Fruit fly (Drosophila melanogaster): Measurements from ENCODE around the gene CG42554.
A peak's percentile ranks its signal among the peaks of the same experiment; 100 is the strongest.

Gene CG42554

DNA sequence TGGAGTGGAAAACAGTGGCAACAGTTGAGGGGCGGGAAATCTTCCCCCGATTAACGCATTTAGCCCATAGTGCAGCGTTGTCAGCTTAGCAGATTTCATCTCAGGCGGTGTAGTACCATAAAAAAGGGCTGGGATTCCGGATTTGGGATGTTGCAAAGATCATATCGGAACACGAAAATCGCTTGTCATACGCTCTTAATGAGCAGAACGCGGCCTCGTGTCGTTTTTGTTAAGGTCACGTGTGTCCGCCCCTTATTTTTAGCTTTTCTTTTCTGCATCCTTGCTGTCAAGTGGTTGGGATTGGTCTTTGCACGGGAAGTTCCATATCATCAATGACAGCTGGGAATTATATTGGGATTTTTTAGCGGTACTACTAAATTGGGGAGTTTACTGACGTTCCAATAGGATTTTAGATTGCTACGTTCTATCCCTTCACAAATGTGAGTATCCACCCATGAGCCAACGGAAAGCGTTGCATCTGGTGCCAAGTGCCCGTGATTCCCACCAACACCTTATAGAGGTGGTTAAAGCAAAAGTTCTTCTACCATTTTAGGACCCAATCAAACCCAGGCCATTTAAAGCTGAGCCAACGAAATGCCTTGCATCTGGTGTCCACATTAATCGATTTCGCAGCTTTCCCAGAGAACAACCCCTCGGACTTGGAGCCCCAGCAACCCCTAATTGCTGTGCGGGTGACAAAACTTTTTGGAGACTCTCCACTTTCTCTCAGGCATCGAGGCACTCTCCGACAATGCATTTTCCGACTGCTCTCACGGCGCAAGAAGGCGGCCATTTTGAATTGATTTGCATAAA is 26.6 kb upstream of the CG42554 start:
- TF ChIP-seq Hr39 (GFP tag; optimal IDR thresholded peaks at IDR 0.05) (no peak), Sox15 (GFP tag; optimal IDR thresholded peaks at IDR 0.05) (no peak), dsx (GFP tag; optimal IDR thresholded peaks at IDR 0.05; ENCODE audit: poor library complexity, severe bottlenecking) (no peak), achi (GFP tag; optimal IDR thresholded peaks at IDR 0.05) (no peak), cyc (GFP tag; optimal IDR thresholded peaks at IDR 0.05) (no peak), Sox102F (GFP tag; optimal IDR thresholded peaks at IDR 0.05) (no peak), CG32006 (GFP tag; optimal IDR thresholded peaks at IDR 0.05) (no peak), CG1621 (tag; optimal IDR thresholded peaks at IDR 0.05) (no peak)

DNA sequence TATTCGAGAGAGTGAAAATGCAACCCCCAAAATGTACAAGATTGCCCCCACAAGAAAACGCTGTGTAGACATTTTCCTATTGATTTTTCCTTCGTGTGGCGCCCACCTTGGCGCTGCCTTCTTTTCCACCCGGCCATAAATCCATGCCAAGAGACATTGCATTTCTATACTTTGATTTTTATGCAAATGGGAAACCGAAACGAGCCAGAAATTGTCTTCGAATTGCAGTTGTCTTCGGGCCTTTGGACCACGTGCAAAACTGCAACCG is 26.0 kb upstream of the CG42554 start:
- no peak for TF ChIP-seq Sox15 (GFP tag; optimal IDR thresholded peaks at IDR 0.05)

DNA sequence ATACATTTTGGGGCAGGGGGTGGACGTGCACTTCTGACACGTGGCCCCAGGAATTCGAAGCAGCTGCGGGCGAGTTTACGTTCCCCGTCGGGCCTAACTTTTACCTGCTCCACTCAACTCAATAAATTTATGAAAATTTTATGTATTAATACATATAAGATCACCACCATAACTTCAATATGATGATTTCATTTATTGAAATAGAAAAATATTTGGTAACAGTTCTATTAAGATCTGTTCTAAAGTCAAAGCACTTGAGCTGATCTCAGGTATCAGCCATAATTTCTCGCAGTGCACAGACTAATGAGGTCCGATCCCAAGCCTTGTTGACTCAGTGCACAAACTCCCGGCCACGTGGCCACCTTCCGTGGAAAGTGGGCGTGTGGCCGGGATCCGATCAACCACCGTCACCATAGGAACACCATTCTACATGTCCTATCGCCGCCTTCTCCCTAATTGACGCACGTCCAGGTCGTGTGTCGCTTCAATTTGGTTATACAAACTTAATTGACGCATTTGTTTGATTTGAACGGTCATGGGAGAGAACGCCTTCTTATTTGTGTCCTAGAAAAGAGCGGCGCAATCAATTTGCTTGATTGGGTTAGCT is 25.3 kb upstream of the CG42554 start:
- TF ChIP-seq Gug (GFP tag; IDR thresholded peaks at IDR 0.05) = no peak
- TF ChIP-seq esn (GFP tag; optimal IDR thresholded peaks at IDR 0.05) = no peak
- TF ChIP-seq svp (GFP tag) = peak; percentile 11
- TF ChIP-seq Eip78C (GFP tag) = peak; percentile 2
- TF ChIP-seq salr (GFP tag; optimal IDR thresholded peaks at IDR 0.05) = no peak

DNA sequence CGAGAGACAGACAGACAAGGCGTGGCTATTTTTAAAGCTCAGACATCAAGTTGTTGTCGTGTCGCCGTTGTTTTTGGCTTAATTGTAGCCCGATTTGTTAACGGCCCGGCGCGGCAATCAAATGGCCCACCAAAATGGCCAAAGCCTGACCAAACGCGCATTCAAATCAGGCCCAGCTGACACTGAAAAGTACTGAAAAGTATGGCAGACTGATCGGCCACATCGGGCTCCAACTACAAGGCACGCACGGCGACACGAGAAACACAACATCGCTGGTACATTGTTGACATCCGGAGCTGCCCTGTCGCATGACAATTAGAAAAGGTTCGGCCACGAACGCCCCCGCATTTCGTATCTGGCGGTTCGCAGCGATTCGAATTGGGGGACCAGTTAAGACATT is 23.7 kb upstream of the CG42554 start:
- TF ChIP-seq CG8632 (GFP tag; optimal IDR thresholded peaks at IDR 0.05) = no peak

DNA sequence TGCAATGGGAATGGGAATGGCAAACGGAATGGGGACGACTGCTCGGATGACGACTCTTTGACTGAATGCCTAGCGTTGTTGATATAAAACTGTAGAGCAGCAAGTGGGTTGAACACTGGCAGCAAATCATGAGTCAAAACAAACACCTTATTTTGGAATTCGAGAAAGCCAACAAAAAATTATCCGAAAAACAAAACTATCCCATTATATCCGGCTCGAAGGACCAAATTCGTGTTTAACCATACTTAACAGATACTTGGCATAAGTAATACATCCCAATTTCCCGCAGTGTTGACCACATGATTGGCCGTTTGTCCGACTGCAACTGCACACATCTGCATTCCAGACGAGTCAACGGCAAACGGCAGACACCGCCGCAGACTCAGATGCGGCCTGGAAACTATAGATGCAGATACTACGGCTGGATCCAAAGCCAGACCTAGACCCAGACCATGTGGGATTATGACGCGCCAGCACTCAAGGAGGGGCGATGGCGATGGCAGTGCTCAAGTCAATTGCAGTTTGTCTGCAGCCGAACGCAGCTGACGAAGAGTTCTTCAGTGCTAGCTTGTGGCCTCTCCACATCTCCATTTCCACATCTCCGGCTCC is 22.1 kb upstream of the CG42554 start:
- TF ChIP-seq pdm3 (GFP tag; optimal IDR thresholded peaks at IDR 0.05) (peak; percentile 84), Sox102F (GFP tag; optimal IDR thresholded peaks at IDR 0.05) (peak; percentile 13), Smox (GFP tag; optimal IDR thresholded peaks at IDR 0.05) (peak; percentile 4), fd59A (GFP tag; optimal IDR thresholded peaks at IDR 0.05) (peak; percentile 88), acj6 (GFP tag; optimal IDR thresholded peaks at IDR 0.05) (peak; percentile 88), fkh (GFP tag; optimal IDR thresholded peaks at IDR 0.05) (no peak), CG9139 (GFP tag; optimal IDR thresholded peaks at IDR 0.05) (peak; percentile 73), CG8319 (GFP tag; optimal IDR thresholded peaks at IDR 0.05) (peak; percentile 61), CG1621 (tag; optimal IDR thresholded peaks at IDR 0.05) (peak; percentile 92), Lpt (GFP tag; optimal IDR thresholded peaks at IDR 0.05) (peak; percentile 93), Sox15 (GFP tag; optimal IDR thresholded peaks at IDR 0.05) (peak; percentile 51), fd85E (GFP tag; optimal IDR thresholded peaks at IDR 0.05) (peak; percentile 49), svp (GFP tag) (peak; percentile 76), CG6808 (GFP tag; optimal IDR thresholded peaks at IDR 0.05) (peak; percentile 86), CG8632 (GFP tag; optimal IDR thresholded peaks at IDR 0.05) (peak; percentile 73), achi (GFP tag; optimal IDR thresholded peaks at IDR 0.05) (peak; percentile 89), CG11762 (GFP tag; optimal IDR thresholded peaks at IDR 0.05; ENCODE audit: insufficient read depth) (peak; percentile 77), CG10669 (GFP tag; optimal IDR thresholded peaks at IDR 0.05) (peak; percentile 90), Met (GFP tag; optimal IDR thresholded peaks at IDR 0.05) (peak; percentile 53), CG31627 (GFP tag; optimal IDR thresholded peaks at IDR 0.05) (peak; percentile 25), salr (GFP tag; optimal IDR thresholded peaks at IDR 0.05) (peak; percentile 85 to 88), ss (GFP tag; optimal IDR thresholded peaks at IDR 0.05) (peak; percentile 70 to 81), lz (GFP tag; optimal IDR thresholded peaks at IDR 0.05) (peak; percentile 45), dac (GFP tag; optimal IDR thresholded peaks at IDR 0.05) (peak; percentile 90), net (GFP tag; optimal IDR thresholded peaks at IDR 0.05) (peak; percentile 85), dsx (GFP tag; optimal IDR thresholded peaks at IDR 0.05; ENCODE audit: poor library complexity, severe bottlenecking) (peak; percentile 81), CG10631 (GFP tag; optimal IDR thresholded peaks at IDR 0.05) (peak; percentile 91), Hr39 (GFP tag; optimal IDR thresholded peaks at IDR 0.05) (peak; percentile 37), cyc (GFP tag; optimal IDR thresholded peaks at IDR 0.05) (peak; percentile 17), CG6163 (GFP tag; IDR thresholded peaks at IDR 0.05) (peak; percentile 96), CG11902 (GFP tag; optimal IDR thresholded peaks at IDR 0.05) (peak; percentile 44), CG3032 (tag; optimal IDR thresholded peaks at IDR 0.05) (peak; percentile 90), CG8119 (GFP tag; IDR thresholded peaks at IDR 0.05) (peak; percentile 96), Gug (GFP tag; IDR thresholded peaks at IDR 0.05) (peak; percentile 96), CG6276 (GFP tag; optimal IDR thresholded peaks at IDR 0.05) (peak; percentile 95), Ets96B (tag; optimal IDR thresholded peaks at IDR 0.05) (peak; percentile 92)

Measured in whole organism, prepupa.